Fruit fly (Drosophila melanogaster) whole organism, wandering third instar larva: ENCODE data around the gene Rab3-GEF.
A peak's percentile ranks its signal among the peaks of the same experiment; 100 is the strongest.

Experiments used
- Abd-B ChIP-seq: fragments of >200 bp; optimal IDR thresholded peaks from 2 replicates; lab custom pipeline; 2017; ENCODE audit warnings: missing biosample characterization, missing genetic modification characterization
- CG32264 ChIP-seq: fragments of 200-800 bp; sonication (Bioruptor generic); optimal IDR thresholded peaks from 2 replicates; lab custom pipeline; 2016; ENCODE audit warnings: missing biosample characterization, missing genetic modification characterization
- CG9705 ChIP-seq: fragments of 200-800 bp; sonication (Bioruptor generic); optimal IDR thresholded peaks from 2 replicates; lab custom pipeline; 2018; ENCODE audit warnings: missing biosample characterization, mild to moderate bottlenecking, missing genetic modification characterization
- CrebA ChIP-seq: fragments of 200-800 bp; sonication (Bioruptor generic); optimal IDR thresholded peaks from 2 replicates; lab custom pipeline; 2016; ENCODE audit warnings: missing biosample characterization, mild to moderate bottlenecking, missing genetic modification characterization, borderline replicate concordance
- Dfd ChIP-seq: fragments of >200 bp; optimal IDR thresholded peaks from 2 replicates; lab custom pipeline; 2017; ENCODE audit warnings: missing biosample characterization, missing genetic modification characterization
- Dif ChIP-seq: fragments of 200-275, 200-300 bp; sonication (Bioruptor generic); optimal IDR thresholded peaks from 2 replicates; lab custom pipeline; 2018; ENCODE audit warnings: missing biosample characterization, missing genetic modification characterization; ENCODE audit not compliant: partially characterized antibody
- GATAd ChIP-seq: sonication (Bioruptor generic); optimal IDR thresholded peaks from 2 replicates; lab custom pipeline; 2016; ENCODE audit warnings: missing biosample characterization, missing genetic modification characterization
- HLH106 ChIP-seq: fragments of 200-800 bp; optimal IDR thresholded peaks from 3 replicates; lab custom pipeline; 2019; ENCODE audit warnings: missing biosample characterization, mild to moderate bottlenecking, missing genetic modification characterization, moderate library complexity
- Hnf4 ChIP-seq: fragments of 200-800 bp; sonication (Bioruptor generic); optimal IDR thresholded peaks from 2 replicates; lab custom pipeline; 2016; ENCODE audit warnings: missing biosample characterization, mild to moderate bottlenecking, missing genetic modification characterization
- Hr78 ChIP-seq: fragments of >200 bp; optimal IDR thresholded peaks from 2 replicates; lab custom pipeline; 2017; ENCODE audit warnings: missing biosample characterization, missing genetic modification characterization
- Hr83 ChIP-seq: fragments of 200-300 bp; sonication (Bioruptor generic); optimal IDR thresholded peaks from 2 replicates; lab custom pipeline; 2016; ENCODE audit warnings: missing biosample characterization, mild to moderate bottlenecking, missing genetic modification characterization, moderate library complexity; ENCODE audit not compliant: poor library complexity, severe bottlenecking
- Jra ChIP-seq: sonication (Bioruptor generic); optimal IDR thresholded peaks from 2 replicates; lab custom pipeline; 2016; ENCODE audit warnings: missing biosample characterization, missing genetic modification characterization
- Mio ChIP-seq: sonication (Bioruptor generic); optimal IDR thresholded peaks from 2 replicates; lab custom pipeline; 2016; ENCODE audit warnings: missing biosample characterization, missing genetic modification characterization
- Myc ChIP-seq: fragments of >200 bp; optimal IDR thresholded peaks from 2 replicates; lab custom pipeline; 2017
- N ChIP-seq: fragments of >200 bp; optimal IDR thresholded peaks from 2 replicates; lab custom pipeline; 2018; ENCODE audit warnings: missing biosample characterization, missing external identifiers, missing genetic modification characterization
- OdsH ChIP-seq: fragments of 200-800 bp; sonication (Bioruptor generic); optimal IDR thresholded peaks from 2 replicates; lab custom pipeline; 2016; ENCODE audit warnings: missing biosample characterization, mild to moderate bottlenecking, missing genetic modification characterization
- Rel ChIP-seq, 2 experiments: fragments of 200-800 bp; sonication (Bioruptor generic) in 1 of 2; optimal IDR thresholded peaks; 2 replicates in 1 of 2; 3 replicates in 1 of 2; lab custom pipeline; 2016 to 2019; ENCODE audit warnings: mild to moderate bottlenecking in 2 of 2, missing biosample characterization in 2 of 2, missing genetic modification characterization in 2 of 2, moderate library complexity in 1 of 2
- Sp1 ChIP-seq: fragments of 200-800 bp; sonication (Bioruptor generic); optimal IDR thresholded peaks from 3 replicates; lab custom pipeline; 2019; ENCODE audit warnings: missing biosample characterization, mild to moderate bottlenecking, missing genetic modification characterization, moderate library complexity
- Vsx2 ChIP-seq: fragments of 200-300, 225-300 bp; sonication (Bioruptor generic); optimal IDR thresholded peaks from 2 replicates; lab custom pipeline; 2018; ENCODE audit warnings: missing biosample characterization, missing genetic modification characterization; ENCODE audit not compliant: partially characterized antibody
- br ChIP-seq: fragments of 200-800 bp; sonication (Bioruptor generic); optimal IDR thresholded peaks from 2 replicates; lab custom pipeline; 2016; ENCODE audit warnings: missing biosample characterization, missing genetic modification characterization
- brk ChIP-seq: fragments of 200-800 bp; sonication (Bioruptor generic); optimal IDR thresholded peaks from 2 replicates; lab custom pipeline; 2016; ENCODE audit warnings: missing biosample characterization, mild to moderate bottlenecking, missing genetic modification characterization
- dl ChIP-seq, 2 experiments: fragments of 175-275, 200-275 bp in 1 of 2; fragments of 200-275 bp in 1 of 2; sonication (Bioruptor generic); optimal IDR thresholded peaks; lab custom pipeline; 2018; ENCODE audit warnings: mild to moderate bottlenecking in 2 of 2, missing biosample characterization in 2 of 2, missing genetic modification characterization in 2 of 2, moderate library complexity in 2 of 2; ENCODE audit not compliant: partially characterized antibody in 2 of 2, insufficient read depth in 1 of 2
- dmrt93B ChIP-seq: fragments of 200-800 bp; sonication (Bioruptor generic); optimal IDR thresholded peaks from 2 replicates; lab custom pipeline; 2018; ENCODE audit warnings: missing biosample characterization, mild to moderate bottlenecking, missing genetic modification characterization
- dsf ChIP-seq: sonication (Bioruptor generic); optimal IDR thresholded peaks from 2 replicates; lab custom pipeline; 2016; ENCODE audit warnings: missing biosample characterization, missing genetic modification characterization, borderline replicate concordance
- ey ChIP-seq: fragments of 200-800 bp; sonication (Bioruptor generic); optimal IDR thresholded peaks from 2 replicates; lab custom pipeline; 2016; ENCODE audit warnings: missing biosample characterization, missing genetic modification characterization
- foxo ChIP-seq, 2 experiments: fragments of 200-800 bp; sonication (Bioruptor generic); optimal IDR thresholded peaks; 2 replicates in 1 of 2; 3 replicates in 1 of 2; lab custom pipeline; 2016 to 2017; ENCODE audit warnings: missing biosample characterization in 2 of 2, missing genetic modification characterization in 2 of 2
- fru ChIP-seq: fragments of 200-800 bp; sonication (Bioruptor generic); optimal IDR thresholded peaks from 3 replicates; lab custom pipeline; 2016; ENCODE audit warnings: missing biosample characterization, mild to moderate bottlenecking, missing genetic modification characterization
- h ChIP-seq: fragments of 200-800 bp; sonication (Bioruptor generic); optimal IDR thresholded peaks from 3 replicates; lab custom pipeline; 2016; ENCODE audit warnings: missing biosample characterization, mild to moderate bottlenecking, missing genetic modification characterization
- jim ChIP-seq: fragments of 175-275, 200-325 bp; sonication (Bioruptor generic); optimal IDR thresholded peaks from 2 replicates; lab custom pipeline; 2016; ENCODE audit warnings: missing biosample characterization, mild to moderate bottlenecking, missing genetic modification characterization
- lola ChIP-seq: fragments of >200 bp; optimal IDR thresholded peaks from 2 replicates; lab custom pipeline; 2017; ENCODE audit warnings: missing biosample characterization, missing genetic modification characterization
- pan ChIP-seq: fragments of >200 bp; optimal IDR thresholded peaks from 2 replicates; lab custom pipeline; 2017
- psq ChIP-seq: fragments of 200-800 bp; sonication (Bioruptor generic); optimal IDR thresholded peaks from 3 replicates; lab custom pipeline; 2017; ENCODE audit warnings: missing biosample characterization, mild to moderate bottlenecking, missing genetic modification characterization, moderate library complexity
- rgr ChIP-seq: fragments of 200-800 bp; sonication (Bioruptor generic); optimal IDR thresholded peaks from 3 replicates; lab custom pipeline; 2016; ENCODE audit warnings: missing biosample characterization, mild to moderate bottlenecking, missing genetic modification characterization
- sage ChIP-seq: fragments of 200-800 bp; sonication (Bioruptor generic); optimal IDR thresholded peaks from 2 replicates; lab custom pipeline; 2016; ENCODE audit warnings: missing biosample characterization, mild to moderate bottlenecking, missing genetic modification characterization
- sv ChIP-seq: fragments of 200-800 bp; sonication (Bioruptor generic); optimal IDR thresholded peaks from 3 replicates; lab custom pipeline; 2016; ENCODE audit warnings: missing biosample characterization, missing genetic modification characterization
- tai ChIP-seq: sonication (Bioruptor generic); optimal IDR thresholded peaks from 2 replicates; lab custom pipeline; 2016; ENCODE audit warnings: missing biosample characterization, missing genetic modification characterization
- usp ChIP-seq: fragments of >200 bp; optimal IDR thresholded peaks from 2 replicates; lab custom pipeline; 2017; ENCODE audit warnings: missing biosample characterization, missing genetic modification characterization
- woc ChIP-seq: sonication (Bioruptor generic); optimal IDR thresholded peaks from 2 replicates; lab custom pipeline; 2016; ENCODE audit warnings: missing biosample characterization, mild to moderate bottlenecking, missing genetic modification characterization

Rab3-GEF gene

dm6 chrX:15068537-15068936, 20.9 kb upstream of the Rab3-GEF start:
- no peak for TF ChIP-seq OdsH (GFP tag; lab: Kevin White, UChicago)
- TF ChIP-seq Rel (GFP tag; optimal IDR thresholded peaks at IDR 0.05; lab: Kevin White, UChicago), result no peak
- TF ChIP-seq Rel (tag; optimal IDR thresholded peaks at IDR 0.05; lab: Kevin White, UChicago), result peak; percentile 18
- peak; percentile 40 for TF ChIP-seq Hnf4 (GFP tag; lab: Kevin White, UChicago)
- TF ChIP-seq Hr83 (GFP tag; lab: Kevin White, UChicago), result no peak
- TF ChIP-seq CG9705 (GFP tag; lab: Kevin White, UChicago), result no peak
- no peak for TF ChIP-seq Dfd
- TF ChIP-seq dl (GFP tag; optimal IDR thresholded peaks at IDR 0.05; lab: Kevin White, UChicago; ENCODE audit: insufficient read depth in 1 of 2, partially characterized antibody in 2 of 2), result no peak
- no peak for TF ChIP-seq jim (GFP tag; lab: Kevin White, UChicago)
- no peak for TF ChIP-seq dsf (GFP tag; lab: Kevin White, UChicago)
- no peak for TF ChIP-seq fru

dm6 chrX:15069417-15069896, 20.0 kb upstream of the Rab3-GEF start:
- no peak for TF ChIP-seq Dif (GFP tag; lab: Kevin White, UChicago)
- no peak for TF ChIP-seq Vsx2 (GFP tag; lab: Kevin White, UChicago)
- peak; percentile 27 for TF ChIP-seq dmrt93B
- no peak for TF ChIP-seq jim (GFP tag; lab: Kevin White, UChicago)
- no peak for TF ChIP-seq pan (lab: Kevin White, UChicago)
- no peak for TF ChIP-seq sv (GFP tag; lab: Kevin White, UChicago)
- TF ChIP-seq Hr83 (GFP tag; lab: Kevin White, UChicago), result no peak
- no peak for TF ChIP-seq GATAd (GFP tag; lab: Kevin White, UChicago)
- no peak for TF ChIP-seq brk (GFP tag; lab: Kevin White, UChicago)
- TF ChIP-seq Hr78, result no peak
- no peak for TF ChIP-seq Rel (GFP tag; optimal IDR thresholded peaks at IDR 0.05; lab: Kevin White, UChicago)
- peak; percentile 52 for TF ChIP-seq Rel (tag; optimal IDR thresholded peaks at IDR 0.05; lab: Kevin White, UChicago)
- TF ChIP-seq sage (GFP tag; lab: Kevin White, UChicago), result peak; percentile 9
- TF ChIP-seq N (GFP tag; lab: Kevin White, UChicago), result no peak
- no peak for TF ChIP-seq Abd-B (GFP tag; lab: Kevin White, UChicago)
- peak; percentile 35 for TF ChIP-seq HLH106 (tag; lab: Kevin White, UChicago)
- TF ChIP-seq Myc (lab: Kevin White, UChicago), result no peak
- TF ChIP-seq OdsH (GFP tag; lab: Kevin White, UChicago), result peak; percentile 18
- TF ChIP-seq br (GFP tag; lab: Kevin White, UChicago), result peak; percentile 46
- TF ChIP-seq h (GFP tag; lab: Kevin White, UChicago), result peak; percentile 67
- no peak for TF ChIP-seq tai
- TF ChIP-seq Mio (GFP tag; lab: Kevin White, UChicago), result no peak
- no peak for TF ChIP-seq CG32264 (GFP tag; lab: Kevin White, UChicago)
- TF ChIP-seq Sp1, result peak; percentile 77
- no peak for TF ChIP-seq Jra (GFP tag; lab: Kevin White, UChicago)
- TF ChIP-seq ey (GFP tag; lab: Kevin White, UChicago), result no peak
- no peak for TF ChIP-seq usp (GFP tag; lab: Kevin White, UChicago)
- peak in 1 of 2 experiments; percentile 43 for TF ChIP-seq foxo (GFP tag; optimal IDR thresholded peaks at IDR 0.05; lab: Kevin White, UChicago)
- no peak for TF ChIP-seq Dfd
- no peak for TF ChIP-seq dl (GFP tag; optimal IDR thresholded peaks at IDR 0.05; lab: Kevin White, UChicago; ENCODE audit: insufficient read depth in 1 of 2, partially characterized antibody in 2 of 2)
- peak; percentile 97 for TF ChIP-seq Hnf4 (GFP tag; lab: Kevin White, UChicago)
- TF ChIP-seq CG9705 (GFP tag; lab: Kevin White, UChicago), result peak; percentile 55
- TF ChIP-seq fru, result peak; percentile 59
- TF ChIP-seq lola (GFP tag; lab: Kevin White, UChicago), result no peak
- no peak for TF ChIP-seq dsf (GFP tag; lab: Kevin White, UChicago)
- peak; percentile 51 for TF ChIP-seq psq (GFP tag; lab: Kevin White, UChicago)
- TF ChIP-seq woc, result no peak
- no peak for TF ChIP-seq CrebA (GFP tag; lab: Kevin White, UChicago)
- TF ChIP-seq rgr (GFP tag; lab: Kevin White, UChicago), result peak; percentile 50
